Worm (Caenorhabditis elegans) whole organism, L1 larva: Measurements from ENCODE around the gene slc-25A10.

Experiments used
- blmp-1 ChIP-seq: fragments of 150-350 bp; optimal IDR thresholded peaks from 2 replicates; lab custom pipeline; 2014; ENCODE audit warnings: missing biosample characterization, missing genetic modification characterization
- ceh-8 ChIP-seq: fragments of 200-800 bp; sonication (Bioruptor generic); optimal IDR thresholded peaks from 2 replicates; lab custom pipeline; 2018; ENCODE audit warnings: mild to moderate bottlenecking, missing genetic modification characterization, moderate library complexity, missing compliant biosample characterization
- ceh-88 ChIP-seq: fragments of 200-800 bp; sonication (Bioruptor generic); IDR thresholded peaks from 2 replicates; pipeline ENCODE4 v1.3.6; 2022; ENCODE audit warnings: missing genetic modification characterization, missing compliant biosample characterization
- efl-1 ChIP-seq, 4 experiments: fragments of 150-350 bp; optimal IDR thresholded peaks in 3 of 4; peaks in 1 of 4; 1 replicate in 1 of 4; 2 replicates in 3 of 4; lab custom pipeline; 2014; ENCODE audit warnings: missing biosample characterization in 2 of 4, missing genetic modification characterization in 2 of 4, missing genetic modification reagents in 2 of 4
- egl-13 ChIP-seq: sonication (generic microtip); optimal IDR thresholded peaks from 2 replicates; lab custom pipeline; 2016; ENCODE audit warnings: missing genotype, missing genetic modification reagents, missing genetic modification characterization, missing compliant biosample characterization
- elt-2 ChIP-seq: sonication (generic microtip); optimal IDR thresholded peaks from 2 replicates; lab custom pipeline; 2016; ENCODE audit warnings: missing genetic modification characterization, mild to moderate bottlenecking, inconsistent platforms, missing compliant biosample characterization, missing genetic modification reagents
- ets-5 ChIP-seq: fragments of 200-800 bp; sonication (Bioruptor generic); IDR thresholded peaks from 2 replicates; pipeline ENCODE4 v1.3.6; 2022; ENCODE audit warnings: missing genetic modification characterization, missing compliant biosample characterization
- fkh-10 ChIP-seq: sonication (generic microtip); optimal IDR thresholded peaks from 2 replicates; lab custom pipeline; 2017; ENCODE audit warnings: missing biosample characterization, missing genetic modification reagents, missing genetic modification characterization
- fkh-4 ChIP-seq: sonication (generic microtip); optimal IDR thresholded peaks from 2 replicates; lab custom pipeline; 2016; ENCODE audit warnings: missing compliant biosample characterization, missing genetic modification characterization, borderline replicate concordance
- hpl-2 ChIP-seq: fragments of 150-350 bp; optimal IDR thresholded peaks from 2 replicates; lab custom pipeline; 2014; ENCODE audit warnings: missing biosample characterization, missing genetic modification reagents, missing genetic modification characterization
- isw-1 ChIP-seq: fragments of 200-800 bp; sonication (Bioruptor generic); IDR thresholded peaks from 2 replicates; pipeline ENCODE4 v1.3.6; 2022; ENCODE audit warnings: missing genetic modification characterization, missing compliant biosample characterization
- jun-1 ChIP-seq: fragments of 150-350 bp; optimal IDR thresholded peaks from 2 replicates; lab custom pipeline; 2014; ENCODE audit warnings: missing biosample characterization, missing genetic modification reagents, missing genetic modification characterization
- lin-14 ChIP-seq: fragments of 200-800 bp; sonication (Bioruptor generic); optimal IDR thresholded peaks from 2 replicates; lab custom pipeline; 2018; ENCODE audit warnings: mild to moderate bottlenecking, missing genetic modification characterization, moderate library complexity, missing compliant biosample characterization
- lir-3 ChIP-seq: sonication (generic microtip); optimal IDR thresholded peaks from 2 replicates; lab custom pipeline; 2016; ENCODE audit warnings: mild to moderate bottlenecking, missing genetic modification characterization, moderate library complexity, missing compliant biosample characterization; ENCODE audit not compliant: poor library complexity
- mab-9 ChIP-seq: fragments of 200-800 bp; sonication (Bioruptor generic); IDR thresholded peaks from 2 replicates; pipeline ENCODE4 v1.3.6; 2022; ENCODE audit warnings: missing genetic modification reagents, missing genetic modification characterization, missing compliant biosample characterization
- mef-2 ChIP-seq: fragments of 150-350 bp; optimal IDR thresholded peaks from 2 replicates; lab custom pipeline; 2014; ENCODE audit warnings: missing biosample characterization, missing genetic modification characterization
- nhr-12 ChIP-seq: sonication (generic microtip); optimal IDR thresholded peaks from 2 replicates; lab custom pipeline; 2017; ENCODE audit warnings: missing biosample characterization, missing genetic modification characterization
- nhr-19 ChIP-seq: fragments of 200-800 bp; sonication (Bioruptor generic); conservative IDR thresholded peaks from 2 replicates; pipeline ENCODE4 v1.3.6; 2022; ENCODE audit warnings: missing genetic modification characterization, missing compliant biosample characterization
- nhr-20 ChIP-seq: sonication (generic microtip); optimal IDR thresholded peaks from 2 replicates; lab custom pipeline; 2016; ENCODE audit warnings: mild to moderate bottlenecking, missing genetic modification characterization, missing compliant biosample characterization
- nhr-237 ChIP-seq: fragments of 150-350 bp; optimal IDR thresholded peaks from 2 replicates; lab custom pipeline; 2014; ENCODE audit warnings: missing biosample characterization, missing genetic modification characterization
- nhr-28 ChIP-seq: fragments of 150-350 bp; optimal IDR thresholded peaks from 2 replicates; lab custom pipeline; 2014; ENCODE audit warnings: missing biosample characterization, missing genetic modification characterization
- nhr-77 ChIP-seq: fragments of 150-350 bp; optimal IDR thresholded peaks from 2 replicates; lab custom pipeline; 2014; ENCODE audit warnings: missing biosample characterization, missing genetic modification characterization
- nhr-85 ChIP-seq: sonication (generic microtip); peaks from one replicate; lab custom pipeline; 2016; ENCODE audit warnings: missing genetic modification characterization, inconsistent platforms, missing compliant biosample characterization
- pqm-1 ChIP-seq: sonication (generic microtip); optimal IDR thresholded peaks from 3 replicates; lab custom pipeline; 2017; ENCODE audit warnings: missing biosample characterization, missing genetic modification characterization
- snpc-4 ChIP-seq: fragments of 150-350 bp; optimal IDR thresholded peaks from 2 replicates; lab custom pipeline; 2014; ENCODE audit warnings: missing biosample characterization, missing genetic modification characterization
- sup-37 ChIP-seq: fragments of 200-800 bp; sonication (Bioruptor generic); optimal IDR thresholded peaks from 2 replicates; lab custom pipeline; 2018; ENCODE audit warnings: mild to moderate bottlenecking, missing genetic modification characterization, missing compliant biosample characterization
- tlp-1 ChIP-seq: fragments of 150-350 bp; optimal IDR thresholded peaks from 2 replicates; lab custom pipeline; 2014; ENCODE audit warnings: missing biosample characterization, missing genetic modification characterization
- unc-30 ChIP-seq: sonication (generic microtip); optimal IDR thresholded peaks from 2 replicates; lab custom pipeline; 2017; ENCODE audit warnings: missing biosample characterization, missing genetic modification characterization
- unc-98 ChIP-seq: fragments of 200-800 bp; sonication (Bioruptor generic); IDR thresholded peaks from 2 replicates; pipeline ENCODE4 v1.3.6; 2022; ENCODE audit warnings: missing genetic modification characterization, missing compliant biosample characterization
- zag-1 ChIP-seq: fragments of 150-350 bp; optimal IDR thresholded peaks from 2 replicates; lab custom pipeline; 2014; ENCODE audit warnings: missing biosample characterization, missing genetic modification characterization
- ztf-4 ChIP-seq: fragments of 150-350 bp; optimal IDR thresholded peaks from 2 replicates; lab custom pipeline; 2014; ENCODE audit warnings: missing biosample characterization, missing genetic modification characterization

Gene slc-25A10

ce11 chrX:6722966-6723365 is 2.5 kb downstream of the slc-25A10 start, which contains the start of gene smf-1:
TSS of gene smf-1 (minus strand) at chrX:6723066.
- TF ChIP-seq zag-1, result no peak
- TF ChIP-seq elt-2 (tag; lab: Kevin White, UChicago), result peak; percentile 47

- TF ChIP-seq nhr-85 (tag; lab: Kevin White, UChicago), result no peak
- no peak for TF ChIP-seq isw-1 (GFP tag; lab: Robert Waterston, UW)
- TF ChIP-seq ceh-8 (GFP tag; lab: Kevin White, UChicago), result no peak
- TF ChIP-seq mab-9 (GFP tag; lab: Robert Waterston, UW), result no peak
- no peak for TF ChIP-seq lin-14
- no peak for TF ChIP-seq lir-3 (tag; lab: Kevin White, UChicago)
- TF ChIP-seq sup-37, result no peak
- no peak for TF ChIP-seq blmp-1 (tag; lab: Kevin White, UChicago)
- no peak for TF ChIP-seq nhr-19 (GFP tag; lab: Robert Waterston, UW)
- no peak for TF ChIP-seq jun-1 (tag; lab: Kevin White, UChicago)
- TF ChIP-seq nhr-12 (tag; lab: Kevin White, UChicago), result no peak
- TF ChIP-seq fkh-10 (GFP tag; lab: Kevin White, UChicago), result no peak
- no peak for TF ChIP-seq ets-5 (GFP tag; lab: Robert Waterston, UW)
- TF ChIP-seq snpc-4 (tag; lab: Kevin White, UChicago), result no peak
- TF ChIP-seq nhr-20, result no peak
- no peak for TF ChIP-seq efl-1 (optimal IDR thresholded peaks at IDR 0.05; lab: Kevin White, UChicago)
- no peak for TF ChIP-seq efl-1 (GFP tag; optimal IDR thresholded peaks at IDR 0.05 in 1 of 2; lab: Kevin White, UChicago)
- TF ChIP-seq ztf-4 (tag; lab: Kevin White, UChicago), result no peak
- TF ChIP-seq pqm-1 (tag; lab: Kevin White, UChicago), result no peak
- no peak for TF ChIP-seq zag-1
- no peak for TF ChIP-seq nhr-28 (tag; lab: Kevin White, UChicago)
Measured at ce11 chrX:6718595-6718994, 6.9 kb downstream of the slc-25A10 start, which contains the start of gene smf-2. TSS of gene smf-2 (minus strand) at chrX:6718695.

- TF ChIP-seq jun-1 (tag; lab: Kevin White, UChicago) (no peak), tlp-1 (no peak), isw-1 (GFP tag; lab: Robert Waterston, UW) (no peak), efl-1 (optimal IDR thresholded peaks at IDR 0.05; lab: Kevin White, UChicago) (no peak), efl-1 (GFP tag; optimal IDR thresholded peaks at IDR 0.05 in 1 of 2; lab: Kevin White, UChicago) (peak in 1 of 2 experiments; percentile 77), nhr-237 (tag; lab: Kevin White, UChicago) (no peak)
Measured at ce11 chrX:6713277-6713676, 12.2 kb downstream of the slc-25A10 start, which contains the start of gene nas-11. TSS of gene nas-11 (plus strand) at chrX:6713577.

- TF ChIP-seq efl-1 (optimal IDR thresholded peaks at IDR 0.05; lab: Kevin White, UChicago), result no peak
- TF ChIP-seq efl-1 (GFP tag; optimal IDR thresholded peaks at IDR 0.05 in 1 of 2; lab: Kevin White, UChicago), result no peak
- no peak for TF ChIP-seq mef-2 (tag; lab: Kevin White, UChicago)
- no peak for TF ChIP-seq unc-30 (tag; lab: Kevin White, UChicago)
- no peak for TF ChIP-seq unc-98
- no peak for TF ChIP-seq isw-1 (GFP tag; lab: Robert Waterston, UW)
- TF ChIP-seq nhr-28 (tag; lab: Kevin White, UChicago), result no peak
- no peak for TF ChIP-seq zag-1
- TF ChIP-seq nhr-77 (tag; lab: Kevin White, UChicago), result no peak
- no peak for TF ChIP-seq fkh-4
- no peak for TF ChIP-seq sup-37
- no peak for TF ChIP-seq nhr-237 (tag; lab: Kevin White, UChicago)
Measured at ce11 chrX:6709238-6709637, 16.2 kb downstream of the slc-25A10 start, which contains the start of gene acr-3. TSS of gene acr-3 (plus strand) at chrX:6709538.

ce11 chrX:6705156-6705555 is 20.3 kb downstream of the slc-25A10 start:
- TF ChIP-seq hpl-2 (GFP tag; lab: Kevin White, UChicago), result no peak
- no peak for TF ChIP-seq nhr-20
- no peak for TF ChIP-seq ceh-88 (GFP tag; lab: Robert Waterston, UW)
- no peak for TF ChIP-seq mef-2 (tag; lab: Kevin White, UChicago)
- peak; percentile 93 for TF ChIP-seq fkh-10 (GFP tag; lab: Kevin White, UChicago)
- peak; percentile 58 for TF ChIP-seq lin-14
- no peak for TF ChIP-seq egl-13 (tag; lab: Kevin White, UChicago)
- TF ChIP-seq, all 84 proteins: peak for 2
